Fruit fly (Drosophila melanogaster) S2 (cell line): Measurements from ENCODE around the gene Cpr100A.

Experiments used
- CG8478 ChIP-seq: fragments of >200 bp; optimal IDR thresholded peaks from 2 replicates; lab custom pipeline; 2018
- CTCF ChIP-seq, 2 experiments: fragments of >200 bp; optimal IDR thresholded peaks; 2 replicates each; lab custom pipeline; 2018

DNA sequence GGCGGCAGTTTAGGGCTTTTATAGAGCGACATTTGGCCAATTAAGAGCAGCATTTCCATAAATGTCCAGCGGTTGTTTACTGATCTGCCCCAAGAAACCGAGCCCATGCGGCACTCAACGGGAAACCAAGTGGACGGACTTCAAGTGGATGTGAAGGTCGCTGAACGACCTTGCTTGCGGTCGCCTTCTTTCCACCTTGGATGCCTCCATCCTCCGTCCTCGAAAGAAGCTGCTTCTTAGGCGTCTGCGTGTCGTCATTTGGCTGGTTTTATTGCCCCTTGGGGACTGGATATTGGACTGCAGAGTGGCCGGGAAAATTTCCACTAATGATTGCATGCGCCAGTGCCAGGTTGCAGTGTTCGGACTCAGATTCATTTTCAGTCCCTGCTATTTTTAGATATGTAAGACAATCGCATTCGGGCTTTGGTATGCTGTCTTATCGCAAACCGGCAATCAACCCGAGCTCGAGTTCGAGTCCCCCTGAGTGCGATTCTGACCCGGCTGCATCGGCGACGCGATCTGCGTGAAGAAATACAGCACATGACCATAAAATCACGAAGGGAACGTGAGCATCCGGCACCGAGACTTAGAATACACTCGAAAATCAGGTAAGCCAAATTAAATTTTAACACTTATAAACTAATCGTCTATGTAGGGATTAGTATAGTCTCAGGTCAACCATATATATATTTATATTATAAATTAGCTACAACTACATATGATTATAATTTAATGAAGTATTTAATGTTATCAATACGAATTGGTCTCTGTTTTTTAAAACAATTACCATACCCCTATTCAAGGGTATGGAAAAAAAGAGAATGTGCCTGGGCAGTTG, 24.5 kb upstream of the Cpr100A start:
- TF ChIP-seq CG8478 (lab: Kevin White, UChicago) (no peak), CTCF (optimal IDR thresholded peaks at IDR 0.05; lab: Kevin White, UChicago) (no peak)
